Fruit fly (Drosophila melanogaster) whole organism: ENCODE data around the gene CG12998.

Experiments
- CG8478 ChIP-seq: fragments of >200 bp; optimal IDR thresholded peaks from 2 replicates; lab custom pipeline; 2018; ENCODE audit warnings: inconsistent platforms
- Dll ChIP-seq: fragments of >200 bp; optimal IDR thresholded peaks from 2 replicates; lab custom pipeline; 2017
- EcR ChIP-seq, 2 experiments: fragments of >200 bp; optimal IDR thresholded peaks; 2 replicates each; lab custom pipeline; 2017; ENCODE audit warnings: missing biosample characterization in 2 of 2, missing genetic modification characterization in 2 of 2, missing genetic modification reagents in 2 of 2
- pan ChIP-seq: fragments of >200 bp; optimal IDR thresholded peaks from 2 replicates; lab custom pipeline; 2017
- psq ChIP-seq: fragments of >200 bp; optimal IDR thresholded peaks from 2 replicates; lab custom pipeline; 2017
- usp ChIP-seq: fragments of >200 bp; optimal IDR thresholded peaks from 2 replicates; lab custom pipeline; 2017; ENCODE audit warnings: missing biosample characterization, missing genetic modification characterization, mixed read lengths

CG12998 gene

dm6 chrX:17218232-17218951, at the start of gene CG12998:
CG12998 (plus strand) TSS chrX:17218667.
- no peak for TF ChIP-seq pan (lab: Kevin White, UChicago)
- TF ChIP-seq CG8478 (lab: Kevin White, UChicago), result no peak
- no peak for TF ChIP-seq EcR (GFP tag; optimal IDR thresholded peaks at IDR 0.05; lab: Kevin White, UChicago)
- no peak for TF ChIP-seq Dll
- TF ChIP-seq psq (lab: Kevin White, UChicago), result no peak
- TF ChIP-seq usp, result no peak

dm6 chrX:17170484-17170944, 48.0 kb upstream of the CG12998 start:
- TF ChIP-seq Dll (no peak), pan (lab: Kevin White, UChicago) (no peak), CG8478 (lab: Kevin White, UChicago) (no peak), EcR (GFP tag; optimal IDR thresholded peaks at IDR 0.05; lab: Kevin White, UChicago) (no peak), usp (no peak), psq (lab: Kevin White, UChicago) (no peak)

- TF ChIP-seq EcR (GFP tag; optimal IDR thresholded peaks at IDR 0.05; lab: Kevin White, UChicago), result no peak
- TF ChIP-seq psq (lab: Kevin White, UChicago), result no peak
- no peak for TF ChIP-seq Dll
- no peak for TF ChIP-seq pan (lab: Kevin White, UChicago)
- no peak for TF ChIP-seq usp
- TF ChIP-seq CG8478 (lab: Kevin White, UChicago), result no peak
Observed at dm6 chrX:17172123-17172522, 46.3 kb upstream of the CG12998 start.

dm6 chrX:17172777-17173315, 45.6 kb upstream of the CG12998 start:
- no peak for TF ChIP-seq EcR (GFP tag; optimal IDR thresholded peaks at IDR 0.05; lab: Kevin White, UChicago)
- no peak for TF ChIP-seq usp
- TF ChIP-seq pan (lab: Kevin White, UChicago), result no peak
- TF ChIP-seq Dll, result no peak
- TF ChIP-seq psq (lab: Kevin White, UChicago), result no peak
- no peak for TF ChIP-seq CG8478 (lab: Kevin White, UChicago)

- TF ChIP-seq Dll (no peak), usp (no peak), EcR (GFP tag; optimal IDR thresholded peaks at IDR 0.05; lab: Kevin White, UChicago) (no peak), CG8478 (lab: Kevin White, UChicago) (no peak), pan (lab: Kevin White, UChicago) (no peak), psq (lab: Kevin White, UChicago) (no peak)
Observed at dm6 chrX:17174115-17174514, 44.4 kb upstream of the CG12998 start.

- TF ChIP-seq CG8478 (lab: Kevin White, UChicago) (no peak), Dll (no peak)
Observed at dm6 chrX:17175558-17176189, 42.8 kb upstream of the CG12998 start.

- TF ChIP-seq EcR (GFP tag; optimal IDR thresholded peaks at IDR 0.05; lab: Kevin White, UChicago) (no peak), psq (lab: Kevin White, UChicago) (no peak)
Observed at dm6 chrX:17176542-17176941, 41.9 kb upstream of the CG12998 start.

dm6 chrX:17177606-17178005, 40.9 kb upstream of the CG12998 start:
- no peak for TF ChIP-seq CG8478 (lab: Kevin White, UChicago)
- no peak for TF ChIP-seq usp
- TF ChIP-seq Dll, result no peak
- TF ChIP-seq EcR (GFP tag; optimal IDR thresholded peaks at IDR 0.05; lab: Kevin White, UChicago), result no peak
- no peak for TF ChIP-seq pan (lab: Kevin White, UChicago)
- TF ChIP-seq psq (lab: Kevin White, UChicago), result no peak

- TF ChIP-seq Dll (peak; percentile 67), usp (no peak), EcR (GFP tag; optimal IDR thresholded peaks at IDR 0.05; lab: Kevin White, UChicago) (no peak)
Observed at dm6 chrX:17178484-17178921, 40.0 kb upstream of the CG12998 start.

dm6 chrX:17180523-17180922, 37.9 kb upstream of the CG12998 start:
- TF ChIP-seq usp (no peak), pan (lab: Kevin White, UChicago) (no peak), EcR (GFP tag; optimal IDR thresholded peaks at IDR 0.05; lab: Kevin White, UChicago) (no peak), Dll (no peak), psq (lab: Kevin White, UChicago) (no peak), CG8478 (lab: Kevin White, UChicago) (no peak)

dm6 chrX:17181264-17182198, 36.9 kb upstream of the CG12998 start:
- TF ChIP-seq Dll, result no peak
- no peak for TF ChIP-seq pan (lab: Kevin White, UChicago)
- TF ChIP-seq usp, result no peak
- TF ChIP-seq psq (lab: Kevin White, UChicago), result no peak
- no peak for TF ChIP-seq CG8478 (lab: Kevin White, UChicago)
- TF ChIP-seq EcR (GFP tag; optimal IDR thresholded peaks at IDR 0.05; lab: Kevin White, UChicago), result no peak
